Worm (Caenorhabditis elegans) whole organism, midembryonic: ENCODE data around the gene T02B11.3.

Experiments
- cog-1 ChIP-seq: sonication (generic microtip); optimal IDR thresholded peaks from 2 replicates; lab custom pipeline; 2016; ENCODE audit warnings: missing genetic modification characterization, missing compliant biosample characterization
- ztf-23 ChIP-seq: fragments of 200-800 bp; sonication (Bioruptor generic); IDR thresholded peaks from 2 replicates; pipeline ENCODE4 v1.3.6; 2022; ENCODE audit warnings: missing genetic modification reagents, missing genetic modification characterization, missing compliant biosample characterization

DNA sequence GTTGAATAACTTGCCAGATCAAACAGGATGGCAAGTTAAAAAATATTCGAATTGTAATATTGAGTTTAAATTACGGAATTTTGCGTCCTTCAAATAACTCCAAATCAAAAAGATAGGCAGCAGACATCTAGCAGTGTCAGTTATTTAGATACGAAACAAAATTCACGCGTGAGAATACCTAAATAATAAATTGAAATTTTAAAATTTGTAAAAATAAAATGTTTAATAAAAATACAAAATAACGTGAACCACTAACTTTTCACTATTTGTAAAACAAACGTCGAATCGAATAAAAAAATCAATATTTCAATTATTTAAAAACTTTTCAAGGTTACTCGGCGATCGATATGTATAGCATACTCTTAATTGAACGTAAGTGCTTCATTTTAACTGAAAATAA lies 9.3 kb upstream of the T02B11.3 start, which contains the start of gene T02B11.9:
- TF ChIP-seq cog-1 (tag; lab: Kevin White, UChicago) (no peak), ztf-23 (no peak)
